Worm (Caenorhabditis elegans): Measurements from ENCODE around the gene W02A2.8.
A peak's percentile ranks its signal among the peaks of the same experiment; 100 is the strongest.

W02A2.8 gene

ce11 chrIV:13386043-13386442 lies 27.7 kb upstream of the W02A2.8 start, which contains the start of the genes Y62E10A.20, Y62E10A.23 and mdt-9 (continued):
- TF ChIP-seq isw-1 (GFP tag; IDR thresholded peaks at IDR 0.05): peak; percentile 59
- TF ChIP-seq dsc-1 (tag; optimal IDR thresholded peaks at IDR 0.05): peak; percentile 78
- no peak for TF ChIP-seq efl-3 (GFP tag; optimal IDR thresholded peaks at IDR 0.05)
- no peak for TF ChIP-seq unc-98 (GFP tag; IDR thresholded peaks at IDR 0.05)
- TF ChIP-seq nhr-28 (tag; optimal IDR thresholded peaks at IDR 0.05): no peak
- no peak for TF ChIP-seq zip-4 (GFP tag; optimal IDR thresholded peaks at IDR 0.05)
- peak; percentile 58 for TF ChIP-seq lin-39 (tag; optimal IDR thresholded peaks at IDR 0.05)
- no peak for TF ChIP-seq mab-9 (GFP tag; IDR thresholded peaks at IDR 0.05)
- TF ChIP-seq skn-1 (tag; optimal IDR thresholded peaks at IDR 0.05): peak; percentile 90
- TF ChIP-seq swsn-7 (tag; optimal IDR thresholded peaks at IDR 0.05): peak; percentile 74
- TF ChIP-seq ces-1 (GFP tag; optimal IDR thresholded peaks at IDR 0.05): no peak
- no peak for TF ChIP-seq nhr-12 (tag; optimal IDR thresholded peaks at IDR 0.05)
- peak; percentile 24 for TF ChIP-seq C04F5.9 (tag; optimal IDR thresholded peaks at IDR 0.05)
- peak; percentile 84 for TF ChIP-seq nhr-71 (tag; optimal IDR thresholded peaks at IDR 0.05)
- TF ChIP-seq ceh-63 (GFP tag; optimal IDR thresholded peaks at IDR 0.05): no peak
- TF ChIP-seq egl-27 (tag; optimal IDR thresholded peaks at IDR 0.05): no peak
- TF ChIP-seq snu-23 (GFP tag; optimal IDR thresholded peaks at IDR 0.05): peak; percentile 83
- TF ChIP-seq tbx-2 (tag; optimal IDR thresholded peaks at IDR 0.05): peak; percentile 75
- TF ChIP-seq ama-1 (optimal IDR thresholded peaks at IDR 0.05): no peak
- no peak for TF ChIP-seq nhr-11 (tag; optimal IDR thresholded peaks at IDR 0.05)
- peak; percentile 77 for TF ChIP-seq fkh-8 (tag; optimal IDR thresholded peaks at IDR 0.05)
- peak; percentile 64 for TF ChIP-seq jun-1 (tag; optimal IDR thresholded peaks at IDR 0.05)
- no peak for TF ChIP-seq unc-62 (GFP tag; optimal IDR thresholded peaks at IDR 0.05)
- TF ChIP-seq zag-1 (tag; optimal IDR thresholded peaks at IDR 0.05): no peak
- TF ChIP-seq hlh-4 (tag; optimal IDR thresholded peaks at IDR 0.05): no peak
- no peak for TF ChIP-seq tlp-1 (tag; optimal IDR thresholded peaks at IDR 0.05)
- peak; percentile 89 for TF ChIP-seq lin-15B (tag; optimal IDR thresholded peaks at IDR 0.05)
- peak; percentile 74 for TF ChIP-seq nhr-19 (GFP tag; conservative IDR thresholded peaks at IDR 0.05)
- TF ChIP-seq unc-86 (tag; optimal IDR thresholded peaks at IDR 0.05): peak; percentile 69
- TF ChIP-seq aly-2 (tag; optimal IDR thresholded peaks at IDR 0.05): peak; percentile 42
- peak; percentile 47 for TF ChIP-seq hpl-2 (GFP tag; optimal IDR thresholded peaks at IDR 0.05)
- TF ChIP-seq dpl-1 (GFP tag; optimal IDR thresholded peaks at IDR 0.05): peak; percentile 63 to 76 (median 75)
- TF ChIP-seq nhr-47 (tag; optimal IDR thresholded peaks at IDR 0.05): peak; percentile 84
- peak; percentile 18 for TF ChIP-seq sox-4 (tag; optimal IDR thresholded peaks at IDR 0.05)
- TF ChIP-seq vab-15 (tag; optimal IDR thresholded peaks at IDR 0.05): peak; percentile 69
- TF ChIP-seq nhr-90 (tag; optimal IDR thresholded peaks at IDR 0.05; ENCODE audit: poor library complexity): peak; percentile 65
- no peak for TF ChIP-seq mef-2 (tag; optimal IDR thresholded peaks at IDR 0.05)
- peak; percentile 31 for TF ChIP-seq egl-13 (tag; optimal IDR thresholded peaks at IDR 0.05)
- TF ChIP-seq C16A3.4 (tag; optimal IDR thresholded peaks at IDR 0.05): peak; percentile 94
- TF ChIP-seq efl-1 (optimal IDR thresholded peaks at IDR 0.05): peak; percentile 75 to 76
- peak; percentile 70 to 97 for TF ChIP-seq efl-1 (GFP tag; optimal IDR thresholded peaks at IDR 0.05 in 1 of 2)
- TF ChIP-seq hlh-17 (GFP tag; optimal IDR thresholded peaks at IDR 0.05; ENCODE audit: borderline replicate concordance): no peak
- peak; percentile 79 for TF ChIP-seq lin-13 (GFP tag; optimal IDR thresholded peaks at IDR 0.05)
- TF ChIP-seq mep-1 (tag; optimal IDR thresholded peaks at IDR 0.05): peak; percentile 67
- TF ChIP-seq nhr-20 (tag; optimal IDR thresholded peaks at IDR 0.05): peak; percentile 72
- peak in 1 of 2 experiments; percentile 47 for TF ChIP-seq ztf-11 (tag; optimal IDR thresholded peaks at IDR 0.05)
- no peak for TF ChIP-seq fkh-10 (GFP tag; optimal IDR thresholded peaks at IDR 0.05)
- peak; percentile 78 for TF ChIP-seq nhr-85 (tag)
- TF ChIP-seq lin-14 (GFP tag; optimal IDR thresholded peaks at IDR 0.05): peak; percentile 76
- no peak for TF ChIP-seq aha-1 (tag; optimal IDR thresholded peaks at IDR 0.05)
- no peak for TF ChIP-seq alr-1 (tag; optimal IDR thresholded peaks at IDR 0.05; ENCODE audit: borderline replicate concordance)
- no peak for TF ChIP-seq pqm-1 (tag; optimal IDR thresholded peaks at IDR 0.05)
- peak in 2 of 6 experiments; percentile 39 to 61 for TF ChIP-seq elt-3 (tag; optimal IDR thresholded peaks at IDR 0.05)
- TF ChIP-seq nhr-76 (tag; optimal IDR thresholded peaks at IDR 0.05): no peak

Measured in whole organism, L1 larva.